Fruit fly (Drosophila melanogaster) S2 (cell line): ENCODE results near the gene CG15812.

ENCODE experiments used
- CG8478 ChIP-seq: fragments of >200 bp; optimal IDR thresholded peaks from 2 replicates; lab custom pipeline; 2018
- CTCF ChIP-seq, 2 experiments: fragments of >200 bp; optimal IDR thresholded peaks; 2 replicates each; lab custom pipeline; 2018

DNA sequence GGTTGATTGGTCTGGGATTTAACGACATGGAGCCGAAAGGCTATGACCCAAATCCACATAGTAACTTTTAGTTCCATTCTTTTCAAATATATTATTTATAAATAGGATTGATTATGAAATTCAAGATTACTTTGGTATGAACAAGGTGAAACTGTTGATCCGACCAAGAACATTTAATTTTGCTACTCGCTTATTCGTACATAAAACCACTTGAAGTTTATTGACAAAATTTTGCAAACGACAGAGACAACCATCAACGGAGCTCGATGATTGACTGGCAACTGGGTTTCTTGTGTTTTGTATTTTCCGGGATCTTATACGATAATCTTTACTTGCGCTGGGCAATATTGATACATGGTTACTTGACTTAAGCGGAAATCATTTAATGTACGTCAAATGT is 45.4 kb upstream of the CG15812 start, which contains the start of gene CG45067:
- TF ChIP-seq CG8478 (lab: Kevin White, UChicago) (no peak), CTCF (optimal IDR thresholded peaks at IDR 0.05; lab: Kevin White, UChicago) (no peak)
